Worm (Caenorhabditis elegans): Measurements from ENCODE around the gene C29F4.3.
A peak's percentile ranks its signal among the peaks of the same experiment; 100 is the strongest.
"Not testable (repeated sequence)": the region's sequence is repeated elsewhere in the genome, so short reads cannot be mapped to it uniquely, and the experiment has no call there.

DNA sequence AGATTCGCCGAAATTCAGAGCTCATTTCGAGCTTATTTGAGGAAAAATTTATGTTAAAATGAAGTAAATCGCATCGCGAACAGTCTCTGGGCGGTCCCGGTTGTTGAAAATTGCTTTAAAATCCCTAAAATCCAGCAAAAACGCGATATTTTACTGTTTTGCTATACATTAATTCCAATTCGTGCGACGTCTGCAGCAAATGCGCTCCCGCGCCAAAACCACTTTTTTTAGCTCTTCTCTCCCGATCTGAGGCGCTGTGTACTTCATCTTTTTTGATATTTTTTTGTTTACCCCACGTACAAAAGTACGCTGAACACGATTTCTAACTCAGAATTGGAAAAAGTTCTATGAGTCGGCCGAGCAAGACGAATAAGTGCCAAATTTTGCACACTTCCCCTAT lies 24.8 kb downstream of the C29F4.3 start, which contains the start of gene R07H5.16:
- TF ChIP-seq mcd-1 (GFP tag; IDR thresholded peaks at IDR 0.05) = peak; percentile 79
- not testable (repeated sequence) for TF ChIP-seq mxl-1 (tag; optimal IDR thresholded peaks at IDR 0.05); bed-1 (GFP tag; IDR thresholded peaks at IDR 0.05); pha-4 (tag; optimal IDR thresholded peaks at IDR 0.05); ztf-22 (GFP tag; optimal IDR thresholded peaks at IDR 0.05)
